Fruit fly (Drosophila melanogaster): ENCODE data around the gene wake.

wake gene

DNA sequence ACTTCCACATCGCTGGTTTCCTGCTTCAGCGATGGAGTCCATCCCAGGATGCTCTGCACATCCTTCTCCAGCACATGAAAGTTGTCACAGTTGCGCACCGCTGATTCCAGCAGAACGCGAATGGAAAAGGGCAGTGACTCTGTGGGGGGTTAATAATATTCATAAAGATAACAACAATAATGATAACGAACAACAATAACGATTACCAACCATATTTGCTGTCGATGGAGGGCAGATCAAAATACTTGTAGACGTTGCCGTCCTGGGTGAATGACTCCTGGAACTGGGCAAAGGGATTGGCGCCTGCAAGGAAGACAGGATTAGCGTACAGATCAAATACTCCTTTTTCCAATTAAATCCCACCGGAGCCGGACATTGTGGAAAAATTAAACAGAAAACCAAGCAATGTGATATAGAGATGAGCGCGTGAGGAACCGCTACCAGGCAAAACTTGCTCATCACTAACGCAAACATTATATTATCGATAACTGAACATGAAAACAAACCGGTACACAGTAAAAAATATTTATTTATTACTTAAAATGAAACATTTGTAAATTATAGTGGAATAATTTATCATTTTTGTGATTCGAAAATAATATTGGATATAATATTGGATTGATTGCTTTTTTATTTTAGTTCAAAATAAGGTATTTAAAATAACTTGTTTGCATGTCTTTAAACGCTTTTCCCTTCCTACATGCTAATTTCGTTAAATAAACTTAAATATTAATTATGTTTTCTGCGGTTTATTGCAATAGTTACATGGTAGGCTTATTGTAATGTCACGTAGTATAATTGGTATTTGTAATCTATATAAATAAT is 84.8 kb downstream of the wake start, which contains the start of gene Irp-1A (continued):
- TF ChIP-seq CG10959 (GFP tag; IDR thresholded peaks at IDR 0.05) (no peak), org-1 (GFP tag; optimal IDR thresholded peaks at IDR 0.05) (no peak), CG4424 (GFP tag; optimal IDR thresholded peaks at IDR 0.05) (peak; percentile 74), CG8765 (GFP tag; IDR thresholded peaks at IDR 0.05) (no peak), CG9609 (GFP tag; optimal IDR thresholded peaks at IDR 0.05) (peak; percentile 23), CG32532 (GFP tag; IDR thresholded peaks at IDR 0.05) (peak; percentile 89), Spps (tag; optimal IDR thresholded peaks at IDR 0.05) (peak; percentile 62), Atf3 (GFP tag; optimal IDR thresholded peaks at IDR 0.05) (no peak), Ada2b (GFP tag; IDR thresholded peaks at IDR 0.05) (peak; percentile 71), eve (GFP tag; optimal IDR thresholded peaks at IDR 0.05) (no peak), CG2129 (GFP tag; IDR thresholded peaks at IDR 0.05; ENCODE audit: partially characterized antibody) (peak; percentile 71), Rfx (GFP tag; IDR thresholded peaks at IDR 0.05) (peak; percentile 86), Trl (optimal IDR thresholded peaks at IDR 0.05) (no peak), Trl (GFP tag; optimal IDR thresholded peaks at IDR 0.05) (no peak), ac (GFP tag; optimal IDR thresholded peaks at IDR 0.05) (no peak), pzg (GFP tag; optimal IDR thresholded peaks at IDR 0.05) (peak; percentile 59), CG11093 (GFP tag; IDR thresholded peaks at IDR 0.05) (no peak), cg (GFP tag; optimal IDR thresholded peaks at IDR 0.05) (no peak), CG10462 (GFP tag; optimal IDR thresholded peaks at IDR 0.05) (peak; percentile 31), CG14710 (tag; optimal IDR thresholded peaks at IDR 0.05) (peak; percentile 81), CG16813 (GFP tag; IDR thresholded peaks at IDR 0.05; ENCODE audit: partially characterized antibody) (peak; percentile 81), pan (optimal IDR thresholded peaks at IDR 0.05) (no peak), pan (GFP tag; optimal IDR thresholded peaks at IDR 0.05 in 1 of 2, IDR thresholded peaks at IDR 0.05 in 1 of 2) (peak in 1 of 2 experiments; percentile 84), Fer3 (tag; optimal IDR thresholded peaks at IDR 0.05) (peak; percentile 79), croc (GFP tag; conservative IDR thresholded peaks at IDR 0.05) (0 out of 3 replicates have a peak, but pooled peaks have one; percentile 39), CG17186 (GFP tag; optimal IDR thresholded peaks at IDR 0.05) (no peak), C15 (GFP tag; IDR thresholded peaks at IDR 0.05) (no peak), crc (GFP tag; optimal IDR thresholded peaks at IDR 0.05) (no peak), Bteb2 (GFP tag; optimal IDR thresholded peaks at IDR 0.05) (no peak), vnd (GFP tag; IDR thresholded peaks at IDR 0.05; ENCODE audit: partially characterized antibody) (peak; percentile 74; the same call in 2 of the 3 replicates), stwl (tag; optimal IDR thresholded peaks at IDR 0.05) (peak; percentile 34), kah (GFP tag; optimal IDR thresholded peaks at IDR 0.05) (peak; percentile 13), CG6654 (GFP tag; optimal IDR thresholded peaks at IDR 0.05) (no peak), Bgb (GFP tag; IDR thresholded peaks at IDR 0.05; ENCODE audit: partially characterized antibody) (peak; percentile 86), CrebB (tag; optimal IDR thresholded peaks at IDR 0.05) (peak; percentile 54), dysf (GFP tag; IDR thresholded peaks at IDR 0.05) (peak; percentile 72; the same call in 2 of the 3 replicates), CG10654 (GFP tag; optimal IDR thresholded peaks at IDR 0.05) (peak; percentile 49), CG4730 (GFP tag; IDR thresholded peaks at IDR 0.05) (peak; percentile 70), CG8359 (GFP tag; optimal IDR thresholded peaks at IDR 0.05; ENCODE audit: borderline replicate concordance) (no peak), CG9817 (tag; optimal IDR thresholded peaks at IDR 0.05) (peak; percentile 59), CG14014 (GFP tag; IDR thresholded peaks at IDR 0.05) (peak; percentile 81), sc (optimal IDR thresholded peaks at IDR 0.05) (no peak), sc (GFP tag; optimal IDR thresholded peaks at IDR 0.05) (no peak), CG17912 (GFP tag; optimal IDR thresholded peaks at IDR 0.05) (no peak), fd3F (GFP tag; optimal IDR thresholded peaks at IDR 0.05) (peak; percentile 53), usp (GFP tag; optimal IDR thresholded peaks at IDR 0.05) (no peak), CG15601 (tag; optimal IDR thresholded peaks at IDR 0.05) (peak; percentile 70), rib (GFP tag; IDR thresholded peaks at IDR 0.05) (0 out of 2 replicates have a peak, but pooled peaks have one; percentile 17), chinmo (GFP tag; IDR thresholded peaks at IDR 0.05; ENCODE audit: partially characterized antibody) (peak; percentile 89; the same call in 3 of the 4 replicates)
